Worm (Caenorhabditis elegans) whole organism, young adult: ENCODE data around the gene C29A12.6.
A peak's percentile ranks its signal among the peaks of the same experiment; 100 is the strongest.

Experiments used
- B0261.1 ChIP-seq: sonication (generic microtip); optimal IDR thresholded peaks from 2 replicates; lab custom pipeline; 2016; ENCODE audit warnings: mild to moderate bottlenecking, missing genetic modification characterization, moderate library complexity, missing compliant biosample characterization
- B0336.3 ChIP-seq: fragments of 200-800 bp; sonication (Bioruptor generic); IDR thresholded peaks from 2 replicates; pipeline ENCODE4 v1.3.6; 2022; ENCODE audit warnings: missing genetic modification characterization, missing compliant biosample characterization
- C06A6.2 ChIP-seq: fragments of 200-800 bp; sonication (Bioruptor generic); conservative IDR thresholded peaks from 2 replicates; pipeline ENCODE4 v1.3.6; 2022; ENCODE audit warnings: missing genetic modification characterization, missing compliant biosample characterization
- C17E4.6 ChIP-seq: fragments of 200-800 bp; sonication (Bioruptor generic); IDR thresholded peaks from 2 replicates; pipeline ENCODE4 v1.3.6; 2022; ENCODE audit warnings: missing genetic modification reagents, missing genetic modification characterization, missing compliant biosample characterization
- F22D6.2 ChIP-seq: sonication (generic microtip); optimal IDR thresholded peaks from 2 replicates; lab custom pipeline; 2016; ENCODE audit warnings: mild to moderate bottlenecking, missing genetic modification characterization, missing compliant biosample characterization
- F37B4.10 ChIP-seq: fragments of 200-800 bp; sonication (Bioruptor generic); IDR thresholded peaks from 2 replicates; pipeline ENCODE4 v1.3.6; 2022; ENCODE audit warnings: missing genetic modification characterization, missing compliant biosample characterization
- F55B11.4 ChIP-seq: sonication (generic microtip); optimal IDR thresholded peaks from 2 replicates; lab custom pipeline; 2016; ENCODE audit warnings: missing compliant biosample characterization, missing genetic modification characterization, borderline replicate concordance; ENCODE audit not compliant: insufficient read depth
- F57A8.1 ChIP-seq: fragments of 200-800 bp; sonication (Bioruptor generic); optimal IDR thresholded peaks from 2 replicates; lab custom pipeline; 2018; ENCODE audit warnings: mild to moderate bottlenecking, missing genetic modification characterization, moderate library complexity, missing compliant biosample characterization
- F57C9.4 ChIP-seq: sonication (generic microtip); optimal IDR thresholded peaks from 2 replicates; lab custom pipeline; 2017; ENCODE audit warnings: mild to moderate bottlenecking, missing genetic modification characterization, missing compliant biosample characterization
- K11D2.4 ChIP-seq: fragments of 200-800 bp; sonication (Bioruptor generic); IDR thresholded peaks from 2 replicates; pipeline ENCODE4 v1.3.6; 2022; ENCODE audit warnings: missing genetic modification reagents, missing genetic modification characterization, missing compliant biosample characterization
- K12H6.12 ChIP-seq: fragments of 200-800 bp; sonication (Bioruptor generic); optimal IDR thresholded peaks from 2 replicates; lab custom pipeline; 2018; ENCODE audit warnings: mild to moderate bottlenecking, missing genetic modification characterization, missing compliant biosample characterization
- T26A5.8 ChIP-seq: sonication (generic microtip); optimal IDR thresholded peaks from 2 replicates; lab custom pipeline; 2016; ENCODE audit warnings: missing genetic modification characterization, missing compliant biosample characterization
- Y56A3A.18 ChIP-seq: fragments of 200-800 bp; sonication (Bioruptor generic); IDR thresholded peaks from 2 replicates; pipeline ENCODE4 v1.3.6; 2022; ENCODE audit warnings: missing genetic modification reagents, missing genetic modification characterization, missing compliant biosample characterization
- aptf-2 ChIP-seq: fragments of 200-800 bp; sonication (Bioruptor generic); conservative IDR thresholded peaks from 2 replicates; pipeline ENCODE4 v1.3.6; 2022; ENCODE audit warnings: missing genetic modification reagents, missing genetic modification characterization, missing compliant biosample characterization
- atf-7 ChIP-seq: sonication (generic microtip); optimal IDR thresholded peaks from 2 replicates; lab custom pipeline; 2017; ENCODE audit warnings: mild to moderate bottlenecking, missing genetic modification characterization, missing compliant biosample characterization
- attf-3 ChIP-seq: fragments of 200-800 bp; sonication (Bioruptor generic); conservative IDR thresholded peaks from 2 replicates; pipeline ENCODE4 v1.3.6; 2022; ENCODE audit warnings: missing genetic modification reagents, missing genetic modification characterization, missing compliant biosample characterization
- attf-5 ChIP-seq: fragments of 200-800 bp; sonication (Bioruptor generic); optimal IDR thresholded peaks from 2 replicates; lab custom pipeline; 2018; ENCODE audit warnings: mild to moderate bottlenecking, missing genetic modification characterization, missing compliant biosample characterization
- attf-6 ChIP-seq: fragments of 200-800 bp; sonication (Bioruptor generic); IDR thresholded peaks from 2 replicates; pipeline ENCODE4 v1.3.6; 2022; ENCODE audit warnings: missing genetic modification reagents, missing genetic modification characterization, missing compliant biosample characterization
- ccch-3 ChIP-seq: fragments of 200-800 bp; sonication (Bioruptor generic); optimal IDR thresholded peaks from 2 replicates; lab custom pipeline; 2018; ENCODE audit warnings: mild to moderate bottlenecking, missing genetic modification characterization, missing compliant biosample characterization
- ceh-58 ChIP-seq: fragments of 200-800 bp; sonication (Bioruptor generic); IDR thresholded peaks from 2 replicates; pipeline ENCODE4 v1.3.6; 2022; ENCODE audit warnings: missing genetic modification characterization, missing compliant biosample characterization
- ceh-91 ChIP-seq: fragments of 200-800 bp; sonication (Bioruptor generic); IDR thresholded peaks from 2 replicates; pipeline ENCODE4 v1.3.6; 2022; ENCODE audit warnings: missing genetic modification reagents, missing genetic modification characterization, missing compliant biosample characterization
- die-1 ChIP-seq: sonication (generic microtip); optimal IDR thresholded peaks from 2 replicates; lab custom pipeline; 2016; ENCODE audit warnings: missing genotype, mild to moderate bottlenecking, missing genetic modification characterization, missing compliant biosample characterization
- dpff-1 ChIP-seq: sonication (generic microtip); optimal IDR thresholded peaks from 2 replicates; lab custom pipeline; 2017; ENCODE audit warnings: mild to moderate bottlenecking, missing genetic modification characterization, missing compliant biosample characterization
- dpl-1 ChIP-seq: fragments of 150-350 bp; optimal IDR thresholded peaks from 2 replicates; lab custom pipeline; 2014; ENCODE audit warnings: missing biosample characterization, missing genetic modification reagents, missing genetic modification characterization
- egl-18 ChIP-seq: fragments of 200-800 bp; sonication (Bioruptor generic); IDR thresholded peaks from 2 replicates; pipeline ENCODE4 v1.3.6; 2022; ENCODE audit warnings: missing genetic modification reagents, missing genetic modification characterization, missing compliant biosample characterization
- egrh-3 ChIP-seq: fragments of 200-800 bp; sonication (Bioruptor generic); IDR thresholded peaks from 2 replicates; pipeline ENCODE4 v1.3.6; 2022; ENCODE audit warnings: missing genetic modification reagents, missing genetic modification characterization, missing compliant biosample characterization
- ets-4 ChIP-seq: fragments of 200-800 bp; sonication (Bioruptor generic); optimal IDR thresholded peaks from 2 replicates; lab custom pipeline; 2018; ENCODE audit warnings: mild to moderate bottlenecking, missing genetic modification characterization, missing compliant biosample characterization
- fkh-3 ChIP-seq: sonication (generic microtip); optimal IDR thresholded peaks from 2 replicates; lab custom pipeline; 2016; ENCODE audit warnings: mild to moderate bottlenecking, missing genetic modification characterization, missing compliant biosample characterization
- gei-17 ChIP-seq: fragments of 200-800 bp; sonication (Bioruptor generic); optimal IDR thresholded peaks from 2 replicates; lab custom pipeline; 2018; ENCODE audit warnings: mild to moderate bottlenecking, missing genetic modification characterization, missing compliant biosample characterization
- hlh-12 ChIP-seq: sonication (generic microtip); optimal IDR thresholded peaks from 2 replicates; lab custom pipeline; 2016; ENCODE audit warnings: missing genetic modification characterization, missing compliant biosample characterization
- hlh-26 ChIP-seq: fragments of 200-800 bp; sonication (Bioruptor generic); conservative IDR thresholded peaks from 2 replicates; pipeline ENCODE4 v1.3.6; 2022; ENCODE audit warnings: missing genetic modification reagents, missing genetic modification characterization, missing compliant biosample characterization
- hmg-20 ChIP-seq: fragments of 200-800 bp; sonication (Bioruptor generic); IDR thresholded peaks from 2 replicates; pipeline ENCODE4 v1.3.6; 2022; ENCODE audit warnings: missing genetic modification reagents, missing genetic modification characterization, missing compliant biosample characterization
- hrde-1 ChIP-seq: sonication (generic microtip); optimal IDR thresholded peaks from 2 replicates; lab custom pipeline; 2016; ENCODE audit warnings: missing genetic modification characterization, mild to moderate bottlenecking, missing compliant biosample characterization, moderate library complexity, missing genotype, missing genetic modification reagents, borderline replicate concordance
- lin-26 ChIP-seq: fragments of 200-800 bp; sonication (Bioruptor generic); IDR thresholded peaks from 2 replicates; pipeline ENCODE4 v1.3.6; 2022; ENCODE audit warnings: missing genetic modification reagents, missing genetic modification characterization, missing compliant biosample characterization
- lin-54 ChIP-seq: fragments of 200-800 bp; sonication (Bioruptor generic); optimal IDR thresholded peaks from 2 replicates; lab custom pipeline; 2018; ENCODE audit warnings: mild to moderate bottlenecking, missing genetic modification characterization, missing compliant biosample characterization
- lir-1 ChIP-seq: fragments of 200-800 bp; sonication (Bioruptor generic); conservative IDR thresholded peaks from 2 replicates; pipeline ENCODE4 v1.3.6; 2022; ENCODE audit warnings: missing genetic modification reagents, missing genetic modification characterization, missing compliant biosample characterization
- madf-3 ChIP-seq: fragments of 200-800 bp; sonication (Bioruptor generic); IDR thresholded peaks from 2 replicates; pipeline ENCODE4 v1.3.6; 2022; ENCODE audit warnings: missing genetic modification reagents, missing genetic modification characterization, missing compliant biosample characterization
- madf-6 ChIP-seq: fragments of 200-800 bp; sonication (Bioruptor generic); IDR thresholded peaks from 2 replicates; pipeline ENCODE4 v1.3.6; 2022; ENCODE audit warnings: missing genetic modification reagents, missing genetic modification characterization, missing compliant biosample characterization
- nfya-2 ChIP-seq: fragments of 200-800 bp; sonication (Bioruptor generic); IDR thresholded peaks from 2 replicates; pipeline ENCODE4 v1.3.6; 2022; ENCODE audit warnings: missing genetic modification reagents, missing genetic modification characterization, missing compliant biosample characterization
- nfyb-1 ChIP-seq: fragments of 200-800 bp; sonication (Bioruptor generic); IDR thresholded peaks from 2 replicates; pipeline ENCODE4 v1.3.6; 2022; ENCODE audit warnings: missing genetic modification reagents, missing genetic modification characterization, missing compliant biosample characterization
- nhr-120 ChIP-seq: fragments of 200-800 bp; sonication (Bioruptor generic); IDR thresholded peaks from 2 replicates; pipeline ENCODE4 v1.3.6; 2022; ENCODE audit warnings: missing genetic modification characterization, missing compliant biosample characterization
- nhr-27 ChIP-seq: fragments of 200-800 bp; sonication (Bioruptor generic); optimal IDR thresholded peaks from 2 replicates; lab custom pipeline; 2018; ENCODE audit warnings: mild to moderate bottlenecking, missing genetic modification characterization, moderate library complexity, missing compliant biosample characterization
- nhr-80 ChIP-seq: sonication (generic microtip); optimal IDR thresholded peaks from 2 replicates; lab custom pipeline; 2016; ENCODE audit warnings: missing genetic modification characterization, missing compliant biosample characterization
- sdz-38 ChIP-seq: sonication (generic microtip); optimal IDR thresholded peaks from 2 replicates; lab custom pipeline; 2016; ENCODE audit warnings: missing genotype, missing genetic modification characterization, missing compliant biosample characterization
- snpc-4 ChIP-seq, 5 experiments: fragments of 150-350 bp in 1 of 5; sonication (generic microtip) in 4 of 5; optimal IDR thresholded peaks; 2 replicates each; lab custom pipeline; 2014 to 2018; ENCODE audit warnings: missing genetic modification characterization in 5 of 5, missing biosample characterization in 3 of 5, antibody characterized with exemption in 2 of 5, mild to moderate bottlenecking in 2 of 5, missing compliant biosample characterization in 2 of 5, missing genotype in 2 of 5, moderate library complexity in 2 of 5, missing genetic modification reagents in 1 of 5
- tbx-9 ChIP-seq: sonication (generic microtip); optimal IDR thresholded peaks from 2 replicates; lab custom pipeline; 2016; ENCODE audit warnings: borderline replicate concordance, missing genetic modification characterization, inconsistent platforms, missing compliant biosample characterization
- unc-130 ChIP-seq: sonication (generic microtip); optimal IDR thresholded peaks from 2 replicates; lab custom pipeline; 2016; ENCODE audit warnings: missing genetic modification reagents, missing genetic modification characterization, missing compliant biosample characterization
- ztf-18 ChIP-seq: sonication (generic microtip); optimal IDR thresholded peaks from 2 replicates; lab custom pipeline; 2016; ENCODE audit warnings: missing genotype, mild to moderate bottlenecking, missing genetic modification characterization, missing compliant biosample characterization
- ztf-28 ChIP-seq: fragments of 200-800 bp; sonication (Bioruptor generic); IDR thresholded peaks from 2 replicates; pipeline ENCODE4 v1.3.6; 2022; ENCODE audit warnings: missing genetic modification reagents, missing genetic modification characterization, missing compliant biosample characterization

C29A12.6 gene

ce11 chrV:10897172-10897571 is 50.2 kb downstream of the C29A12.6 start (continued):
- TF ChIP-seq ets-4 (GFP tag; lab: Kevin White, UChicago): peak; percentile 96
- TF ChIP-seq F57C9.4 (tag; lab: Kevin White, UChicago): peak; percentile 82
- no peak for TF ChIP-seq tbx-9
- TF ChIP-seq T26A5.8 (tag; lab: Kevin White, UChicago): peak; percentile 38
- TF ChIP-seq nhr-80 (tag; lab: Kevin White, UChicago): peak; percentile 99
- 0 out of 2 replicates have a peak, but pooled peaks have one; percentile 69 for TF ChIP-seq nhr-120 (GFP tag; lab: Robert Waterston, UW)
- TF ChIP-seq nfyb-1 (GFP tag; lab: Robert Waterston, UW): peak; percentile 98
- peak; percentile 84 for TF ChIP-seq dpff-1 (tag; lab: Kevin White, UChicago)
- peak; percentile 79 for TF ChIP-seq egl-18 (GFP tag; lab: Robert Waterston, UW)
- peak; percentile 100 for TF ChIP-seq lin-54 (GFP tag; lab: Kevin White, UChicago)
- TF ChIP-seq ceh-58 (GFP tag; lab: Robert Waterston, UW): 0 out of 2 replicates have a peak, but pooled peaks have one; percentile 33
- peak; percentile 89 for TF ChIP-seq attf-6 (GFP tag; lab: Robert Waterston, UW)
- peak; percentile 96 for TF ChIP-seq atf-7 (tag; lab: Kevin White, UChicago)
- TF ChIP-seq dpl-1 (GFP tag; lab: Kevin White, UChicago): peak; percentile 99
- peak; percentile 93 for TF ChIP-seq ztf-28 (GFP tag; lab: Robert Waterston, UW)
- peak; percentile 40 for TF ChIP-seq die-1 (tag; lab: Kevin White, UChicago)
- TF ChIP-seq madf-6 (GFP tag; lab: Robert Waterston, UW): peak; percentile 94
- peak; percentile 90 for TF ChIP-seq Y56A3A.18
- peak; percentile 97 for TF ChIP-seq K12H6.12 (tag; lab: Kevin White, UChicago)
- peak; percentile 73 for TF ChIP-seq egrh-3
- TF ChIP-seq C06A6.2: peak; percentile 95
- TF ChIP-seq aptf-2 (GFP tag; lab: Robert Waterston, UW): 0 out of 2 replicates have a peak, but pooled peaks have one; percentile 21
- peak; percentile 97 for TF ChIP-seq B0336.3 (GFP tag; lab: Robert Waterston, UW)
- TF ChIP-seq ceh-91 (GFP tag; lab: Robert Waterston, UW): peak; percentile 95
- peak; percentile 82 for TF ChIP-seq gei-17 (GFP tag; lab: Kevin White, UChicago)
- TF ChIP-seq sdz-38 (tag; lab: Kevin White, UChicago): no peak
- peak; percentile 33 for TF ChIP-seq B0261.1 (tag; lab: Kevin White, UChicago)
- no peak for TF ChIP-seq hlh-26
- TF ChIP-seq attf-5 (GFP tag; lab: Kevin White, UChicago): peak; percentile 100
- no peak for TF ChIP-seq F55B11.4 (tag; lab: Kevin White, UChicago)
- peak; percentile 79 for TF ChIP-seq ccch-3 (GFP tag; lab: Kevin White, UChicago)
- TF ChIP-seq F22D6.2 (tag; lab: Kevin White, UChicago): peak; percentile 91
- peak; percentile 88 for TF ChIP-seq hrde-1
- TF ChIP-seq nfya-2: peak; percentile 97
- peak; percentile 98 for TF ChIP-seq madf-3 (GFP tag; lab: Robert Waterston, UW)
- TF ChIP-seq K11D2.4: peak; percentile 96
- peak; percentile 90 for TF ChIP-seq lir-1 (GFP tag; lab: Robert Waterston, UW)
- TF ChIP-seq C17E4.6: peak; percentile 94
- TF ChIP-seq ztf-18: peak; percentile 85
- no peak for TF ChIP-seq F57A8.1
- TF ChIP-seq attf-3 (GFP tag; lab: Robert Waterston, UW): peak; percentile 83
- peak; percentile 94 for TF ChIP-seq hmg-20 (GFP tag; lab: Robert Waterston, UW)
- peak; percentile 96 for TF ChIP-seq unc-130 (GFP tag; lab: Kevin White, UChicago)
- peak; percentile 81 for TF ChIP-seq snpc-4 (GFP tag; optimal IDR thresholded peaks at IDR 0.05; lab: Kevin White, UChicago)
- peak; percentile 90 to 93 (median 91) for TF ChIP-seq snpc-4 (tag; optimal IDR thresholded peaks at IDR 0.05; lab: Kevin White, UChicago)
- TF ChIP-seq nhr-27 (tag; lab: Kevin White, UChicago): peak; percentile 70
- no peak for TF ChIP-seq fkh-3
- no peak for TF ChIP-seq hlh-12 (tag; lab: Kevin White, UChicago)
- TF ChIP-seq lin-26: peak; percentile 84
- 0 out of 2 replicates have a peak, but pooled peaks have one; percentile 90 for TF ChIP-seq F37B4.10 (GFP tag; lab: Robert Waterston, UW)
